Worm (Caenorhabditis elegans) whole organism, late embryonic: ENCODE results near the gene sup-36.

ENCODE experiments used
- F13H6.1 ChIP-seq: sonication (generic microtip); optimal IDR thresholded peaks from 2 replicates; lab custom pipeline; 2016; ENCODE audit warnings: missing genetic modification characterization, missing compliant biosample characterization
- K02D7.2 ChIP-seq: sonication (generic microtip); optimal IDR thresholded peaks from 2 replicates; lab custom pipeline; 2017; ENCODE audit warnings: mild to moderate bottlenecking, missing genetic modification characterization, missing compliant biosample characterization
- Y22D7AL.16 ChIP-seq: sonication (generic microtip); optimal IDR thresholded peaks from 2 replicates; lab custom pipeline; 2016; ENCODE audit warnings: missing genetic modification characterization, missing compliant biosample characterization
- ama-1 ChIP-seq: fragments of 150-350 bp; optimal IDR thresholded peaks from 2 replicates; lab custom pipeline; 2014
- fax-1 ChIP-seq: sonication (generic microtip); optimal IDR thresholded peaks from 2 replicates; lab custom pipeline; 2016; ENCODE audit warnings: missing genotype, missing genetic modification characterization, missing compliant biosample characterization
- fkh-10 ChIP-seq: fragments of 150-350 bp; optimal IDR thresholded peaks from 2 replicates; lab custom pipeline; 2014; ENCODE audit warnings: missing biosample characterization, missing genetic modification reagents, missing genetic modification characterization
- gmeb-2 ChIP-seq: sonication (generic microtip); optimal IDR thresholded peaks from 2 replicates; lab custom pipeline; 2016; ENCODE audit warnings: missing genetic modification characterization, inconsistent platforms, missing compliant biosample characterization
- nfya-1 ChIP-seq: sonication (generic microtip); optimal IDR thresholded peaks from 2 replicates; lab custom pipeline; 2017; ENCODE audit warnings: missing genetic modification characterization, mild to moderate bottlenecking, missing compliant biosample characterization, antibody characterized with exemption, moderate library complexity
- nhr-11 ChIP-seq: fragments of 150-350 bp; optimal IDR thresholded peaks from 2 replicates; lab custom pipeline; 2014; ENCODE audit warnings: missing biosample characterization, missing genetic modification characterization
- pha-4 ChIP-seq: fragments of 150-350 bp; optimal IDR thresholded peaks from 2 replicates; lab custom pipeline; 2018; ENCODE audit warnings: missing biosample characterization, missing genetic modification reagents, missing genetic modification characterization
- unc-86 ChIP-seq: sonication (generic microtip); optimal IDR thresholded peaks from 2 replicates; lab custom pipeline; 2016; ENCODE audit warnings: missing genetic modification characterization, missing compliant biosample characterization

DNA sequence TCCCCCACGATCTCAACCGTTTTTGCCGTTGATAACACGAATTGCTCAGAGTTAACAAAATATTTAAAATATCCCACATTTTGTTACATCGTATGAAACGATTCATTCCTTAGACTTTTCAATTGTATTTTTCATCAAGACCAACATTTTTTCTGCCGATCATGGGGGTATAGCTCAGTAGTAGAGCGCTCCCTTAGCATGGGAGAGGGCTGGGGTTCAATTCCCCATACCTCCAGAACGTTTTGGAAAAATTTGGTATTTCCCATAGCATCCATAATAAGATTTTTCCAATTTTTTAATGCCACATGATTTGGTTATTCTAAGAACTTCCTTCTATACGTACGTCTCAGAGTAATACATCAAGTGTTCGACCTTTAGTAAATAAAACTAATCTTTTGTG, 39.4 kb upstream of the sup-36 start:
- TF ChIP-seq fkh-10 (GFP tag; lab: Kevin White, UChicago) (no peak), F13H6.1 (no peak), ama-1 (lab: Kevin White, UChicago) (no peak), gmeb-2 (tag; lab: Kevin White, UChicago) (no peak), nfya-1 (no peak), fax-1 (tag; lab: Kevin White, UChicago) (no peak), pha-4 (tag; lab: Kevin White, UChicago) (no peak), Y22D7AL.16 (no peak), nhr-11 (no peak), unc-86 (tag; lab: Kevin White, UChicago) (no peak), K02D7.2 (tag; lab: Kevin White, UChicago) (no peak)
